Worm (Caenorhabditis elegans) whole organism, young adult: ENCODE data around the gene fbxc-51.

Source experiments
- B0261.1 ChIP-seq: sonication (generic microtip); optimal IDR thresholded peaks from 2 replicates; lab custom pipeline; 2016; ENCODE audit warnings: mild to moderate bottlenecking, missing genetic modification characterization, moderate library complexity, missing compliant biosample characterization
- Y53F4B.3 ChIP-seq: fragments of 200-800 bp; sonication (Bioruptor generic); IDR thresholded peaks from 2 replicates; pipeline ENCODE4 v1.3.6; 2022; ENCODE audit warnings: missing genetic modification reagents, missing genetic modification characterization, missing compliant biosample characterization
- aptf-3 ChIP-seq: fragments of 200-800 bp; sonication (Bioruptor generic); IDR thresholded peaks from 2 replicates; pipeline ENCODE4 v1.3.6; 2022; ENCODE audit warnings: missing genetic modification characterization, missing compliant biosample characterization
- ztf-28 ChIP-seq: fragments of 200-800 bp; sonication (Bioruptor generic); IDR thresholded peaks from 2 replicates; pipeline ENCODE4 v1.3.6; 2022; ENCODE audit warnings: missing genetic modification reagents, missing genetic modification characterization, missing compliant biosample characterization

- TF ChIP-seq B0261.1 (tag; lab: Kevin White, UChicago) (no peak), ztf-28 (no peak), Y53F4B.3 (GFP tag; lab: Robert Waterston, UW) (no peak), aptf-3 (GFP tag; lab: Robert Waterston, UW) (no peak)
Observed at ce11 chrII:823529-823928, 45.1 kb upstream of the fbxc-51 start, which contains the start of gene F46F5.10.
